Worm (Caenorhabditis elegans): ENCODE measurements around the gene dnj-25.

The dnj-25 gene

DNA sequence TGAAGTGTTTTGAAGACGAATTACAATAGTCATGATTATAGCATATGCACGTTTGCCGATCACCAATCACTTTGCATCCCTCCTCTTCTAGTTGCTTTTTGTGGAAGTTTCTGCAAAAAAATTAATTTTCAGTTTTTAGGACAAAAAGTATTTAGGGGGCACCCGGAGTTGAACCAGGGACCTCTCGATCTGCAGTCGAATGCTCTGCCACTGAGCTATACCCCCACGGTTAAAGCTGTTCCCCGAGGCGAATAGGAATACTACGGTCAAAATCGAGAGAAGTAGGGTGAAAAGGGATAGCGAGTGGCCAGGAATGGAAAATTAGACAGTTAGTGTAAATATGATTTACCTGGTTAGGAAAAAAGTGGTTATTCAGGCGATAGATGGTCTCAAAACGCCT lies 50.2 kb downstream of the dnj-25 start:
- TF ChIP-seq nhr-76 (tag; optimal IDR thresholded peaks at IDR 0.05) = no peak
- TF ChIP-seq nhr-10 (tag; optimal IDR thresholded peaks at IDR 0.05) = no peak
- TF ChIP-seq spr-1 (tag; optimal IDR thresholded peaks at IDR 0.05) = peak; percentile 53
- peak; percentile 86 for TF ChIP-seq Y105C5A.15 (GFP tag; IDR thresholded peaks at IDR 0.05)
- peak; percentile 83 for TF ChIP-seq tra-1 (GFP tag; IDR thresholded peaks at IDR 0.05)
- TF ChIP-seq zip-11 (GFP tag; IDR thresholded peaks at IDR 0.05) = 0 out of 2 replicates have a peak, but pooled peaks have one; percentile 66
- no peak for TF ChIP-seq F10B5.3 (tag; optimal IDR thresholded peaks at IDR 0.05)
- no peak for TF ChIP-seq ztf-7 (tag; optimal IDR thresholded peaks at IDR 0.05)
- TF ChIP-seq Y75B8A.6 (GFP tag; IDR thresholded peaks at IDR 0.05) = peak; percentile 71; the same call in 1 of the 2 replicates
- TF ChIP-seq nhr-77 (tag; optimal IDR thresholded peaks at IDR 0.05) = peak; percentile 2
- no peak for TF ChIP-seq unc-39 (tag; optimal IDR thresholded peaks at IDR 0.05)
- TF ChIP-seq dve-1 (tag; optimal IDR thresholded peaks at IDR 0.05; ENCODE audit: insufficient read depth) = peak; percentile 33
- peak in 1 of 2 experiments; percentile 78 for TF ChIP-seq daf-16 (GFP tag; optimal IDR thresholded peaks at IDR 0.05)
- TF ChIP-seq daf-16 (tag; optimal IDR thresholded peaks at IDR 0.05) = peak; percentile 58
- peak; percentile 68; the same call in 1 of the 2 replicates for TF ChIP-seq ZK337.2 (GFP tag; IDR thresholded peaks at IDR 0.05)
- TF ChIP-seq rbr-2 (tag; optimal IDR thresholded peaks at IDR 0.05) = peak; percentile 56
- TF ChIP-seq mxl-2 (GFP tag; conservative IDR thresholded peaks at IDR 0.05) = peak; percentile 51; the same call in 1 of the 2 replicates
- no peak for TF ChIP-seq attf-4 (tag; optimal IDR thresholded peaks at IDR 0.05)
- peak; percentile 59 for TF ChIP-seq mep-1 (tag; optimal IDR thresholded peaks at IDR 0.05)
- TF ChIP-seq fkh-10 (GFP tag; optimal IDR thresholded peaks at IDR 0.05) = no peak
- peak; percentile 78 for TF ChIP-seq hmg-1.1 (GFP tag; IDR thresholded peaks at IDR 0.05)
- no peak for TF ChIP-seq ces-1 (GFP tag; optimal IDR thresholded peaks at IDR 0.05)
- no peak for TF ChIP-seq lin-15B (tag; optimal IDR thresholded peaks at IDR 0.05)
- TF ChIP-seq mxl-3 (GFP tag; optimal IDR thresholded peaks at IDR 0.05) = no peak
- peak; percentile 65 for TF ChIP-seq dmd-6 (GFP tag; IDR thresholded peaks at IDR 0.05)
- no peak for TF ChIP-seq unc-130 (GFP tag; optimal IDR thresholded peaks at IDR 0.05)
- TF ChIP-seq jun-1 (tag; optimal IDR thresholded peaks at IDR 0.05) = peak; percentile 19
- peak; percentile 67 for TF ChIP-seq gei-8 (GFP tag; optimal IDR thresholded peaks at IDR 0.05)
- no peak for TF ChIP-seq ceh-82 (tag; optimal IDR thresholded peaks at IDR 0.05)
- peak; percentile 29; the same call in 1 of the 2 replicates for TF ChIP-seq dmd-9 (GFP tag; IDR thresholded peaks at IDR 0.05)
- TF ChIP-seq lin-38 (GFP tag; IDR thresholded peaks at IDR 0.05) = peak; percentile 71
- TF ChIP-seq madf-5 (GFP tag; IDR thresholded peaks at IDR 0.05) = peak; percentile 83 to 92; a peak in 3 of 4 replicates
- peak; percentile 40 for TF ChIP-seq nhr-25 (tag; optimal IDR thresholded peaks at IDR 0.05; ENCODE audit: borderline replicate concordance, insufficient read depth)
- no peak for TF ChIP-seq nhr-237 (tag; optimal IDR thresholded peaks at IDR 0.05)
- TF ChIP-seq spr-3 (GFP tag; optimal IDR thresholded peaks at IDR 0.05) = peak; percentile 36
- no peak for TF ChIP-seq nhr-102 (tag; optimal IDR thresholded peaks at IDR 0.05)
- no peak for TF ChIP-seq aha-1 (tag)
- 0 out of 2 replicates have a peak, but pooled peaks have one; percentile 11 for TF ChIP-seq saeg-2 (GFP tag; IDR thresholded peaks at IDR 0.05)
- TF ChIP-seq ceh-44 (GFP tag; IDR thresholded peaks at IDR 0.05) = peak; percentile 89
- peak; percentile 38 for TF ChIP-seq nhr-48 (tag; optimal IDR thresholded peaks at IDR 0.05)
- no peak for TF ChIP-seq lin-39 (tag; optimal IDR thresholded peaks at IDR 0.05)
- no peak for TF ChIP-seq cey-2 (tag; optimal IDR thresholded peaks at IDR 0.05; ENCODE audit: borderline replicate concordance, insufficient read depth)
- no peak for TF ChIP-seq zag-1 (tag; optimal IDR thresholded peaks at IDR 0.05)
- TF ChIP-seq F44E2.7 (GFP tag; IDR thresholded peaks at IDR 0.05) = peak; percentile 21; the same call in 1 of the 2 replicates
- no peak for TF ChIP-seq daf-12 (tag; optimal IDR thresholded peaks at IDR 0.05)
- TF ChIP-seq lin-29 (GFP tag; IDR thresholded peaks at IDR 0.05) = 0 out of 2 replicates have a peak, but pooled peaks have one; percentile 54
- TF ChIP-seq tag-97 (GFP tag; IDR thresholded peaks at IDR 0.05) = no peak
- peak; percentile 47 for TF ChIP-seq lir-3 (tag; optimal IDR thresholded peaks at IDR 0.05)
- peak; percentile 61; the same call in 1 of the 2 replicates for TF ChIP-seq madf-9 (GFP tag; conservative IDR thresholded peaks at IDR 0.05)
- no peak for TF ChIP-seq nhr-41 (GFP tag; IDR thresholded peaks at IDR 0.05)
- TF ChIP-seq daf-19 (GFP tag; conservative IDR thresholded peaks at IDR 0.05) = no peak
- TF ChIP-seq fos-1 (tag; optimal IDR thresholded peaks at IDR 0.05) = no peak

Data from whole organism, L4 larva.